Fruit fly (Drosophila melanogaster): ENCODE results near the gene Hmbs.

- TF ChIP-seq pan (optimal IDR thresholded peaks at IDR 0.05) (no peak), woc (GFP tag; optimal IDR thresholded peaks at IDR 0.05) (peak; percentile 28), Hnf4 (GFP tag; optimal IDR thresholded peaks at IDR 0.05) (no peak), lola (GFP tag; optimal IDR thresholded peaks at IDR 0.05) (no peak), usp (GFP tag; optimal IDR thresholded peaks at IDR 0.05) (no peak), OdsH (GFP tag; optimal IDR thresholded peaks at IDR 0.05) (peak; percentile 84), N (GFP tag; optimal IDR thresholded peaks at IDR 0.05) (no peak), tai (GFP tag; optimal IDR thresholded peaks at IDR 0.05) (no peak), sage (GFP tag; optimal IDR thresholded peaks at IDR 0.05) (no peak), Hr83 (GFP tag; optimal IDR thresholded peaks at IDR 0.05; ENCODE audit: poor library complexity, severe bottlenecking) (no peak)
Measured at dm6 chr3L:1300076-1300635, 34.5 kb upstream of the Hmbs start.

Measured in whole organism, wandering third instar larva.